Fruit fly (Drosophila melanogaster): ENCODE data around the gene CG14621.

The CG14621 gene

dm6 chrX:22481131-22481530, 37.1 kb downstream of the CG14621 start (continued):
- TF ChIP-seq CG7372 (GFP tag; IDR thresholded peaks at IDR 0.05) (no peak), Xrp1 (GFP tag; IDR thresholded peaks at IDR 0.05) (no peak), nerfin-2 (GFP tag; IDR thresholded peaks at IDR 0.05; ENCODE audit: partially characterized antibody) (no peak), unc-4 (GFP tag; IDR thresholded peaks at IDR 0.05; ENCODE audit: partially characterized antibody) (no peak), usp (GFP tag; optimal IDR thresholded peaks at IDR 0.05) (no peak), ems (GFP tag; optimal IDR thresholded peaks at IDR 0.05) (no peak), CG12155 (GFP tag; optimal IDR thresholded peaks at IDR 0.05) (no peak), CG7786 (GFP tag; optimal IDR thresholded peaks at IDR 0.05) (no peak), hkb (optimal IDR thresholded peaks at IDR 0.05) (no peak), hkb (GFP tag; IDR thresholded peaks at IDR 0.05) (no peak), Dfd (GFP tag; optimal IDR thresholded peaks at IDR 0.05) (no peak), Nf-YC (tag; optimal IDR thresholded peaks at IDR 0.05) (no peak), Nf-YB (GFP tag; optimal IDR thresholded peaks at IDR 0.05) (no peak), CG17829 (tag; optimal IDR thresholded peaks at IDR 0.05) (no peak), CG13624 (GFP tag; optimal IDR thresholded peaks at IDR 0.05) (peak; percentile 93), vfl (GFP tag; optimal IDR thresholded peaks at IDR 0.05) (no peak), CG1233 (GFP tag; optimal IDR thresholded peaks at IDR 0.05) (no peak), Ada2b (GFP tag; IDR thresholded peaks at IDR 0.05) (no peak), Dp (GFP tag; optimal IDR thresholded peaks at IDR 0.05) (no peak), dan (GFP tag; IDR thresholded peaks at IDR 0.05) (no peak), Ptx1 (GFP tag; IDR thresholded peaks at IDR 0.05) (no peak), Aef1 (GFP tag; IDR thresholded peaks at IDR 0.05) (no peak), CG31224 (GFP tag; IDR thresholded peaks at IDR 0.05) (no peak), BEAF-32 (GFP tag; optimal IDR thresholded peaks at IDR 0.05) (no peak), grau (tag; optimal IDR thresholded peaks at IDR 0.05) (no peak), cad (GFP tag; optimal IDR thresholded peaks at IDR 0.05) (no peak), aop (GFP tag; IDR thresholded peaks at IDR 0.05) (no peak), CG2202 (tag; optimal IDR thresholded peaks at IDR 0.05) (no peak), sim (GFP tag; IDR thresholded peaks at IDR 0.05) (no peak), Lpt (GFP tag; optimal IDR thresholded peaks at IDR 0.05) (no peak), HmgD (GFP tag; optimal IDR thresholded peaks at IDR 0.05) (no peak), CG1647 (GFP tag; optimal IDR thresholded peaks at IDR 0.05) (no peak), fu2 (GFP tag; optimal IDR thresholded peaks at IDR 0.05) (no peak), pum (GFP tag; optimal IDR thresholded peaks at IDR 0.05) (no peak), CG2120 (GFP tag; optimal IDR thresholded peaks at IDR 0.05) (no peak), sna (GFP tag; IDR thresholded peaks at IDR 0.05; ENCODE audit: partially characterized antibody) (no peak), vnd (GFP tag; IDR thresholded peaks at IDR 0.05; ENCODE audit: partially characterized antibody) (no peak), sug (tag; optimal IDR thresholded peaks at IDR 0.05) (peak; percentile 2), CG4360 (GFP tag; IDR thresholded peaks at IDR 0.05) (peak; percentile 90), CG34376 (GFP tag; optimal IDR thresholded peaks at IDR 0.05) (no peak), Fer1 (GFP tag; optimal IDR thresholded peaks at IDR 0.05) (no peak), bigmax (GFP tag; optimal IDR thresholded peaks at IDR 0.05) (no peak), Bteb2 (GFP tag; optimal IDR thresholded peaks at IDR 0.05) (no peak), run (tag; optimal IDR thresholded peaks at IDR 0.05) (no peak), crc (GFP tag; optimal IDR thresholded peaks at IDR 0.05) (no peak), CHES-1-like (GFP tag; optimal IDR thresholded peaks at IDR 0.05) (no peak), CG6813 (GFP tag; optimal IDR thresholded peaks at IDR 0.05) (no peak), Jarid2 (GFP tag; optimal IDR thresholded peaks at IDR 0.05) (no peak), gsb-n (tag; optimal IDR thresholded peaks at IDR 0.05) (no peak), Trl (optimal IDR thresholded peaks at IDR 0.05) (peak; percentile 40 to 49), Trl (GFP tag; optimal IDR thresholded peaks at IDR 0.05) (no peak), sob (GFP tag; IDR thresholded peaks at IDR 0.05) (no peak), ken (GFP tag; IDR thresholded peaks at IDR 0.05) (no peak), CG13424 (tag; optimal IDR thresholded peaks at IDR 0.05) (no peak)
